Fruit fly (Drosophila melanogaster): ENCODE results near the gene CG33303.

CG33303 gene

dm6 chr2L:10334854-10335277 is 40.7 kb downstream of the CG33303 start (continued):
- TF ChIP-seq CG31441 (GFP tag; IDR thresholded peaks at IDR 0.05): peak; percentile 49
- TF ChIP-seq dmrt11E (tag; optimal IDR thresholded peaks at IDR 0.05): peak; percentile 25
- no peak for TF ChIP-seq CG32772 (GFP tag; IDR thresholded peaks at IDR 0.05)
- peak; percentile 50 for TF ChIP-seq CG13775 (GFP tag; optimal IDR thresholded peaks at IDR 0.05)
- TF ChIP-seq aop (GFP tag; IDR thresholded peaks at IDR 0.05): no peak
- no peak for TF ChIP-seq HLH4C (GFP tag; IDR thresholded peaks at IDR 0.05; ENCODE audit: partially characterized antibody)
- TF ChIP-seq CG9817 (tag; optimal IDR thresholded peaks at IDR 0.05): no peak
- TF ChIP-seq Dp (GFP tag; optimal IDR thresholded peaks at IDR 0.05): no peak
- no peak for TF ChIP-seq tio (GFP tag; optimal IDR thresholded peaks at IDR 0.05)
- TF ChIP-seq stc (GFP tag; IDR thresholded peaks at IDR 0.05): peak; percentile 71
- TF ChIP-seq CG34422 (GFP tag; IDR thresholded peaks at IDR 0.05): peak; percentile 54; the same call in 2 of the 3 replicates
- peak; percentile 60 for TF ChIP-seq CG3407 (GFP tag; optimal IDR thresholded peaks at IDR 0.05)
- TF ChIP-seq ewg (GFP tag; optimal IDR thresholded peaks at IDR 0.05): peak; percentile 26
- peak; percentile 86; the same call in 2 of the 3 replicates for TF ChIP-seq CG2199 (GFP tag; IDR thresholded peaks at IDR 0.05)
- TF ChIP-seq dysf (GFP tag; IDR thresholded peaks at IDR 0.05): no peak; the same call in 2 of the 3 replicates
- TF ChIP-seq CG13123 (GFP tag; optimal IDR thresholded peaks at IDR 0.05): peak; percentile 30
- TF ChIP-seq CG14441 (GFP tag; IDR thresholded peaks at IDR 0.05): peak; percentile 51; the same call in 1 of the 2 replicates
- no peak for TF ChIP-seq CG8478 (optimal IDR thresholded peaks at IDR 0.05)
- no peak for TF ChIP-seq C15 (GFP tag; IDR thresholded peaks at IDR 0.05)
- TF ChIP-seq Mrtf (GFP tag; IDR thresholded peaks at IDR 0.05): no peak
- peak; percentile 83 for TF ChIP-seq grn (GFP tag; optimal IDR thresholded peaks at IDR 0.05)
- TF ChIP-seq oc (tag; optimal IDR thresholded peaks at IDR 0.05): peak; percentile 91
- TF ChIP-seq CTCF (GFP tag; optimal IDR thresholded peaks at IDR 0.05): peak; percentile 26
- TF ChIP-seq CG4730 (GFP tag; IDR thresholded peaks at IDR 0.05): no peak
- TF ChIP-seq ac (GFP tag; optimal IDR thresholded peaks at IDR 0.05): peak; percentile 15
- no peak for TF ChIP-seq Blimp-1 (GFP tag; optimal IDR thresholded peaks at IDR 0.05)
- TF ChIP-seq CG31224 (GFP tag; IDR thresholded peaks at IDR 0.05): no peak
- TF ChIP-seq CG30431 (GFP tag; optimal IDR thresholded peaks at IDR 0.05): no peak
- TF ChIP-seq CG12744 (GFP tag; optimal IDR thresholded peaks at IDR 0.05): no peak
- no peak for TF ChIP-seq CG6175 (GFP tag; IDR thresholded peaks at IDR 0.05)
- TF ChIP-seq pfk (GFP tag; optimal IDR thresholded peaks at IDR 0.05): peak; percentile 78
- TF ChIP-seq CG6813 (GFP tag; optimal IDR thresholded peaks at IDR 0.05): peak; percentile 66
- peak; percentile 93 for TF ChIP-seq HLHmδ (GFP tag; optimal IDR thresholded peaks at IDR 0.05)
- no peak for TF ChIP-seq croc (GFP tag; conservative IDR thresholded peaks at IDR 0.05)
- no peak for TF ChIP-seq Usf (GFP tag; optimal IDR thresholded peaks at IDR 0.05)
- no peak for TF ChIP-seq CG3726 (GFP tag; IDR thresholded peaks at IDR 0.05)
- TF ChIP-seq E2f1 (GFP tag; IDR thresholded peaks at IDR 0.05): no peak
- TF ChIP-seq Sox100B (GFP tag; optimal IDR thresholded peaks at IDR 0.05): peak; percentile 77
- no peak for TF ChIP-seq CG12071 (GFP tag; optimal IDR thresholded peaks at IDR 0.05)
- TF ChIP-seq vfl (GFP tag; optimal IDR thresholded peaks at IDR 0.05): peak; percentile 17
- TF ChIP-seq CG17612 (GFP tag; IDR thresholded peaks at IDR 0.05): no peak
- peak; percentile 20 for TF ChIP-seq Antp (GFP tag; optimal IDR thresholded peaks at IDR 0.05)
- TF ChIP-seq CG11456 (GFP tag; IDR thresholded peaks at IDR 0.05): no peak
- 0 out of 2 replicates have a peak, but pooled peaks have one; percentile 38 for TF ChIP-seq wdn (GFP tag; IDR thresholded peaks at IDR 0.05)
- TF ChIP-seq Nf-YA (GFP tag; IDR thresholded peaks at IDR 0.05): no peak
- TF ChIP-seq H15 (GFP tag; IDR thresholded peaks at IDR 0.05): no peak
- no peak for TF ChIP-seq br (optimal IDR thresholded peaks at IDR 0.05)
- TF ChIP-seq pb (GFP tag; optimal IDR thresholded peaks at IDR 0.05): peak; percentile 16
- TF ChIP-seq gem (tag; optimal IDR thresholded peaks at IDR 0.05): peak; percentile 45
- TF ChIP-seq kay (GFP tag; optimal IDR thresholded peaks at IDR 0.05): peak; percentile 90
- TF ChIP-seq CrebB (tag; optimal IDR thresholded peaks at IDR 0.05): peak; percentile 89
- TF ChIP-seq nerfin-1 (tag; optimal IDR thresholded peaks at IDR 0.05): peak; percentile 66
- no peak for TF ChIP-seq CG9876 (GFP tag; optimal IDR thresholded peaks at IDR 0.05)

Measured in whole organism, embryonic.